Fruit fly (Drosophila melanogaster) whole organism, embryonic: Measurements from ENCODE around the gene mib1.
A peak's percentile ranks its signal among the peaks of the same experiment; 100 is the strongest.

Experiments
- ATbp ChIP-seq: fragments of 200-800 bp; sonication (Bioruptor generic); optimal IDR thresholded peaks from 2 replicates; lab custom pipeline; 2017; ENCODE audit warnings: missing biosample characterization, mild to moderate bottlenecking, missing genetic modification characterization, missing genetic modification reagents
- C15 ChIP-seq: fragments of 200-800 bp; sonication (Bioruptor generic); IDR thresholded peaks from 3 replicates; pipeline ENCODE4 v1.3.6; 2022; ENCODE audit warnings: missing biosample characterization, missing genetic modification characterization
- CG10267 ChIP-seq: fragments of 200-800 bp; sonication (Bioruptor generic); optimal IDR thresholded peaks from 2 replicates; lab custom pipeline; 2018; ENCODE audit warnings: missing biosample characterization, mild to moderate bottlenecking, missing genetic modification characterization, moderate library complexity
- CG10366 ChIP-seq: fragments of 200-800 bp; sonication (Bioruptor generic); IDR thresholded peaks from 2 replicates; pipeline ENCODE4 v1.3.6; 2022; ENCODE audit warnings: missing biosample characterization, missing genetic modification characterization
- CG10959 ChIP-seq: fragments of 200-800 bp; sonication (Bioruptor generic); IDR thresholded peaks from 2 replicates; pipeline ENCODE4 v1.3.6; 2022; ENCODE audit warnings: missing biosample characterization, missing genetic modification characterization
- CG12299 ChIP-seq: fragments of 200-800 bp; sonication (Bioruptor generic); optimal IDR thresholded peaks from 2 replicates; lab custom pipeline; 2018; ENCODE audit warnings: missing biosample characterization, mild to moderate bottlenecking, missing genetic modification characterization
- CG15601 ChIP-seq: fragments of 200-800 bp; sonication (Bioruptor generic); optimal IDR thresholded peaks from 3 replicates; lab custom pipeline; 2019; ENCODE audit warnings: missing biosample characterization, mild to moderate bottlenecking, missing genetic modification characterization, moderate library complexity
- CG15696 ChIP-seq: fragments of 200-800 bp; sonication (Bioruptor generic); optimal IDR thresholded peaks from 2 replicates; lab custom pipeline; 2019; ENCODE audit warnings: missing biosample characterization, mild to moderate bottlenecking, missing genetic modification characterization, moderate library complexity
- CG16779 ChIP-seq: fragments of 200-800 bp; sonication (Bioruptor generic); IDR thresholded peaks from 2 replicates; pipeline ENCODE4 v1.3.6; 2022; ENCODE audit warnings: missing biosample characterization, missing genetic modification characterization
- CG16863 ChIP-seq: fragments of 200-800 bp; sonication (Bioruptor generic); optimal IDR thresholded peaks from 3 replicates; lab custom pipeline; 2016; ENCODE audit warnings: missing biosample characterization, missing genetic modification characterization
- CG17328 ChIP-seq: fragments of 200-800 bp; sonication (Bioruptor generic); IDR thresholded peaks from 2 replicates; pipeline ENCODE4 v1.3.6; 2022; ENCODE audit warnings: missing biosample characterization, missing genetic modification characterization
- CG17612 ChIP-seq: fragments of 200-800 bp; sonication (Bioruptor generic); IDR thresholded peaks from 2 replicates; pipeline ENCODE4 v1.3.6; 2022; ENCODE audit warnings: missing biosample characterization, missing genetic modification characterization
- CG2202 ChIP-seq: fragments of 200-800 bp; sonication (Bioruptor generic); optimal IDR thresholded peaks from 2 replicates; lab custom pipeline; 2018; ENCODE audit warnings: missing biosample characterization, mild to moderate bottlenecking, missing genetic modification characterization
- CG31388 ChIP-seq: fragments of 200-800 bp; sonication (Bioruptor generic); optimal IDR thresholded peaks from 2 replicates; lab custom pipeline; 2016; ENCODE audit warnings: missing biosample characterization, missing genetic modification characterization
- CG31441 ChIP-seq: fragments of 200-800 bp; sonication (Bioruptor generic); IDR thresholded peaks from 2 replicates; pipeline ENCODE4 v1.3.6; 2022; ENCODE audit warnings: missing biosample characterization, missing genetic modification characterization
- CG33557 ChIP-seq: fragments of 200-800 bp; sonication (Bioruptor generic); optimal IDR thresholded peaks from 2 replicates; lab custom pipeline; 2019; ENCODE audit warnings: missing biosample characterization, mild to moderate bottlenecking, missing genetic modification characterization, moderate library complexity
- CG3407 ChIP-seq: fragments of 200-800 bp; sonication (Bioruptor generic); optimal IDR thresholded peaks from 2 replicates; lab custom pipeline; 2018; ENCODE audit warnings: missing biosample characterization, mild to moderate bottlenecking, missing genetic modification characterization
- CG4282 ChIP-seq: fragments of 200-800 bp; sonication (Bioruptor generic); optimal IDR thresholded peaks from 2 replicates; lab custom pipeline; 2016; ENCODE audit warnings: missing biosample characterization, missing genetic modification characterization
- CG6765 ChIP-seq: fragments of 200-800 bp; sonication (Bioruptor generic); optimal IDR thresholded peaks from 3 replicates; lab custom pipeline; 2017; ENCODE audit warnings: missing biosample characterization, mild to moderate bottlenecking, missing genetic modification characterization
- CG7357 ChIP-seq: fragments of 200-800 bp; sonication (Bioruptor generic); IDR thresholded peaks from 3 replicates; pipeline ENCODE4 v1.3.6; 2022; ENCODE audit warnings: missing biosample characterization, missing genetic modification characterization
- CG8290 ChIP-seq, 3 experiments: fragments of 200-800 bp; sonication (Bioruptor generic); optimal IDR thresholded peaks; 2 replicates each; lab custom pipeline; 2016 to 2019; ENCODE audit warnings: missing biosample characterization in 3 of 3, missing genetic modification characterization in 3 of 3, mild to moderate bottlenecking in 2 of 3, moderate library complexity in 1 of 3
- D ChIP-seq, 2 experiments: fragments of 200-800 bp in 1 of 2; fragments of >200 bp in 1 of 2; sonication (Bioruptor generic) in 1 of 2; optimal IDR thresholded peaks; 2 replicates in 1 of 2; 3 replicates in 1 of 2; lab custom pipeline; 2017; ENCODE audit warnings: mild to moderate bottlenecking in 1 of 2, missing biosample characterization in 1 of 2, missing genetic modification characterization in 1 of 2, missing genetic modification reagents in 1 of 2
- Dip3 ChIP-seq: fragments of 200-800 bp; sonication (Bioruptor generic); optimal IDR thresholded peaks from 3 replicates; lab custom pipeline; 2016; ENCODE audit warnings: missing biosample characterization, missing genetic modification characterization
- Dp ChIP-seq: fragments of 200-800 bp; sonication (Bioruptor generic); optimal IDR thresholded peaks from 2 replicates; lab custom pipeline; 2018; ENCODE audit warnings: missing biosample characterization, mild to moderate bottlenecking, missing genetic modification characterization, moderate library complexity
- Fer2 ChIP-seq: fragments of 200-800 bp; sonication (Bioruptor generic); optimal IDR thresholded peaks from 2 replicates; lab custom pipeline; 2018; ENCODE audit warnings: missing biosample characterization, mild to moderate bottlenecking, missing genetic modification characterization, moderate library complexity
- GATAe ChIP-seq: fragments of 200-800 bp; sonication (Bioruptor generic); conservative IDR thresholded peaks from 2 replicates; pipeline ENCODE4 v1.3.6; 2022; ENCODE audit warnings: missing biosample characterization, missing genetic modification characterization
- HLH3B ChIP-seq: fragments of 200-800 bp; sonication (Bioruptor generic); IDR thresholded peaks from 2 replicates; pipeline ENCODE4 v1.3.6; 2022; ENCODE audit warnings: missing biosample characterization, missing genetic modification characterization
- Hr51 ChIP-seq, 2 experiments: fragments of 200-800 bp; sonication (Bioruptor generic); optimal IDR thresholded peaks; 2 replicates in 1 of 2; 3 replicates in 1 of 2; lab custom pipeline; 2016 to 2018; ENCODE audit warnings: missing biosample characterization in 2 of 2, missing genetic modification characterization in 2 of 2, mild to moderate bottlenecking in 1 of 2, moderate library complexity in 1 of 2
- Lhr ChIP-seq: fragments of 200-800 bp; sonication (Bioruptor generic); optimal IDR thresholded peaks from 3 replicates; lab custom pipeline; 2017; ENCODE audit warnings: mild to moderate bottlenecking, missing biosample characterization, missing genetic modification reagents, missing genetic modification characterization
- Mrtf ChIP-seq: fragments of 200-800 bp; sonication (Bioruptor generic); IDR thresholded peaks from 3 replicates; pipeline ENCODE4 v1.3.6; 2022; ENCODE audit warnings: missing biosample characterization, missing genetic modification characterization
- Ptx1 ChIP-seq: fragments of 200-800 bp; sonication (Bioruptor generic); IDR thresholded peaks from 2 replicates; pipeline ENCODE4 v1.3.6; 2022; ENCODE audit warnings: missing biosample characterization, missing genetic modification characterization
- Ravus ChIP-seq: fragments of 200-800 bp; sonication (Bioruptor generic); IDR thresholded peaks from 2 replicates; pipeline ENCODE4 v1.3.6; 2022; ENCODE audit warnings: missing biosample characterization, missing genetic modification characterization
- YL-1 ChIP-seq: fragments of 200-800 bp; sonication (Bioruptor generic); optimal IDR thresholded peaks from 3 replicates; lab custom pipeline; 2017; ENCODE audit warnings: missing biosample characterization, mild to moderate bottlenecking, missing genetic modification characterization
- ap ChIP-seq: fragments of 200-800 bp; sonication (Bioruptor generic); IDR thresholded peaks from 2 replicates; pipeline ENCODE4 v1.3.6; 2022; ENCODE audit warnings: missing biosample characterization, missing genetic modification characterization
- ash1 ChIP-seq: fragments of 200-800 bp; sonication (Bioruptor generic); optimal IDR thresholded peaks from 2 replicates; lab custom pipeline; 2018; ENCODE audit warnings: missing biosample characterization, mild to moderate bottlenecking, missing genetic modification characterization
- cad ChIP-seq: fragments of >200 bp; optimal IDR thresholded peaks from 2 replicates; lab custom pipeline; 2017; ENCODE audit warnings: missing biosample characterization, missing genetic modification characterization
- cato ChIP-seq: fragments of 200-800 bp; sonication (Bioruptor generic); optimal IDR thresholded peaks from 2 replicates; lab custom pipeline; 2016; ENCODE audit warnings: missing biosample characterization, missing genetic modification characterization, borderline replicate concordance
- corto ChIP-seq: fragments of 200-800 bp; sonication (Bioruptor generic); optimal IDR thresholded peaks from 2 replicates; lab custom pipeline; 2016; ENCODE audit warnings: missing biosample characterization, mild to moderate bottlenecking, missing genetic modification characterization, moderate library complexity
- crol ChIP-seq: fragments of 200-800 bp; sonication (Bioruptor generic); IDR thresholded peaks from 2 replicates; pipeline ENCODE4 v1.3.6; 2022; ENCODE audit warnings: missing biosample characterization, missing genetic modification characterization
- crp ChIP-seq, 2 experiments: fragments of 200-800 bp; sonication (Bioruptor generic); optimal IDR thresholded peaks; 2 replicates in 1 of 2; 3 replicates in 1 of 2; lab custom pipeline; 2017; ENCODE audit warnings: missing biosample characterization in 2 of 2, missing genetic modification characterization in 2 of 2, mild to moderate bottlenecking in 1 of 2, moderate library complexity in 1 of 2
- en ChIP-seq: fragments of 200-800 bp; sonication (Bioruptor generic); optimal IDR thresholded peaks from 2 replicates; lab custom pipeline; 2016; ENCODE audit warnings: missing biosample characterization, missing genetic modification characterization
- ind ChIP-seq: fragments of 200-800 bp; sonication (Bioruptor generic); optimal IDR thresholded peaks from 3 replicates; lab custom pipeline; 2016; ENCODE audit warnings: missing biosample characterization, missing genetic modification characterization
- kni ChIP-seq: fragments of 200-800 bp; sonication (Bioruptor generic); optimal IDR thresholded peaks from 3 replicates; lab custom pipeline; 2017; ENCODE audit warnings: mild to moderate bottlenecking, missing biosample characterization, missing genetic modification reagents, missing genetic modification characterization
- lmd ChIP-seq: fragments of 200-800 bp; sonication (Bioruptor generic); IDR thresholded peaks from 2 replicates; pipeline ENCODE4 v1.3.6; 2022; ENCODE audit warnings: missing biosample characterization, missing genetic modification characterization
- onecut ChIP-seq: fragments of 200-800 bp; sonication (Bioruptor generic); IDR thresholded peaks from 2 replicates; pipeline ENCODE4 v1.3.6; 2022; ENCODE audit warnings: missing biosample characterization, missing genetic modification characterization
- rib ChIP-seq: fragments of 200-800 bp; sonication (Bioruptor generic); IDR thresholded peaks from 2 replicates; pipeline ENCODE4 v1.3.6; 2022; ENCODE audit warnings: missing biosample characterization, missing genetic modification characterization
- ssp ChIP-seq: fragments of 200-800 bp; sonication (Bioruptor generic); IDR thresholded peaks from 2 replicates; pipeline ENCODE4 v1.3.6; 2022; ENCODE audit warnings: missing biosample characterization, missing genetic modification characterization
- tgo ChIP-seq: fragments of 200-800 bp; sonication (Bioruptor generic); IDR thresholded peaks from 3 replicates; pipeline ENCODE4 v1.3.6; 2022; ENCODE audit warnings: missing biosample characterization, missing genetic modification characterization
- usp ChIP-seq: fragments of >200 bp; optimal IDR thresholded peaks from 2 replicates; lab custom pipeline; 2017; ENCODE audit warnings: missing biosample characterization, missing genetic modification characterization
- vnd ChIP-seq: fragments of 200-800 bp; sonication (Bioruptor generic); IDR thresholded peaks from 3 replicates; pipeline ENCODE4 v1.3.6; 2022; ENCODE audit warnings: missing biosample characterization, missing genetic modification characterization; ENCODE audit not compliant: partially characterized antibody
- yki ChIP-seq: fragments of >200 bp; optimal IDR thresholded peaks from 3 replicates; lab custom pipeline; 2018

mib1 gene

DNA sequence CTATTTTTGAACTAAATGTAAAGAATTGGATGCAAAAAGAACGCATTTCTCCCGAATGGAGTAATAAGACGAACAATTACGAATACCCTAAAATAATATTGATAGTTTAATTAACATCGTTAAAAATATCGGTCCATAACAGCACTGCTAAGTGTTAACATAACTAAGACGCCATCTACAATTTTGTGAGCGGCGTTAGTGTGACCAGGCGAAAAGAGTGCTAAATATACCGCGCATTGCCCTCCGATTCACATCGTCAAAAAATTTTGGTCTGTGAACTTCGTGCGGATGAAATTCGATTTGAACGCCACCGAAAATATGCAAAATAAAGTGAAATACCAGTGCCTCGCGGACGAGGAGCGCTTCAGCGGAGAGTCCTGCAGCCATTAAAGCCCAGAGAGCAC is 40.1 kb upstream of the mib1 start, which contains the start of gene Mbs (continued):
- peak; percentile 20 for TF ChIP-seq CG8290 (GFP tag; optimal IDR thresholded peaks at IDR 0.05; lab: Kevin White, UChicago)
- peak; percentile 23 to 69 for TF ChIP-seq CG8290 (tag; optimal IDR thresholded peaks at IDR 0.05; lab: Kevin White, UChicago)
- TF ChIP-seq D (optimal IDR thresholded peaks at IDR 0.05; lab: Kevin White, UChicago) = no peak
- TF ChIP-seq D (GFP tag; optimal IDR thresholded peaks at IDR 0.05; lab: Kevin White, UChicago) = no peak
- TF ChIP-seq ap (GFP tag; lab: Robert Waterston, UW) = no peak
- no peak for TF ChIP-seq Dip3 (GFP tag; lab: Kevin White, UChicago)
- no peak for TF ChIP-seq crol (GFP tag; lab: Robert Waterston, UW)
- TF ChIP-seq Fer2 (tag; lab: Kevin White, UChicago) = no peak
- TF ChIP-seq C15 (GFP tag; lab: Robert Waterston, UW) = no peak
- TF ChIP-seq vnd (GFP tag; lab: Robert Waterston, UW) = no peak; the same call in 2 of the 3 replicates
- no peak for TF ChIP-seq cad
- TF ChIP-seq CG15696 (tag; lab: Kevin White, UChicago) = no peak
- TF ChIP-seq onecut (GFP tag; lab: Robert Waterston, UW) = peak; percentile 17; the same call in 1 of the 2 replicates
- no peak for TF ChIP-seq Mrtf (GFP tag; lab: Robert Waterston, UW)
- no peak for TF ChIP-seq CG7357
- no peak for TF ChIP-seq CG17612
- no peak for TF ChIP-seq GATAe
- no peak for TF ChIP-seq CG3407 (GFP tag; lab: Kevin White, UChicago)
- no peak for TF ChIP-seq CG17328
- no peak for TF ChIP-seq crp (GFP tag; optimal IDR thresholded peaks at IDR 0.05; lab: Kevin White, UChicago)
- no peak for TF ChIP-seq cato (GFP tag; lab: Kevin White, UChicago)
- TF ChIP-seq usp (GFP tag; lab: Kevin White, UChicago) = no peak
- TF ChIP-seq yki (lab: Kevin White, UChicago) = no peak
- no peak for TF ChIP-seq ind (GFP tag; lab: Kevin White, UChicago)
- TF ChIP-seq corto (GFP tag; lab: Kevin White, UChicago) = no peak
- no peak for TF ChIP-seq ash1 (GFP tag; lab: Kevin White, UChicago)
- no peak for TF ChIP-seq lmd (GFP tag; lab: Robert Waterston, UW)
- no peak for TF ChIP-seq CG4282 (GFP tag; lab: Kevin White, UChicago)
- TF ChIP-seq Hr51 (GFP tag; optimal IDR thresholded peaks at IDR 0.05; lab: Kevin White, UChicago) = no peak
- TF ChIP-seq en (GFP tag; lab: Kevin White, UChicago) = no peak
- TF ChIP-seq CG33557 (GFP tag; lab: Kevin White, UChicago) = no peak
- no peak; the same call in 1 of the 2 replicates for TF ChIP-seq CG31441 (GFP tag; lab: Robert Waterston, UW)
- TF ChIP-seq CG2202 (tag; lab: Kevin White, UChicago) = no peak
- no peak for TF ChIP-seq tgo (GFP tag; lab: Robert Waterston, UW)
- TF ChIP-seq CG10366 (GFP tag; lab: Robert Waterston, UW) = no peak; the same call in 1 of the 2 replicates
- TF ChIP-seq CG10959 (GFP tag; lab: Robert Waterston, UW) = no peak
- TF ChIP-seq Lhr (GFP tag; lab: Kevin White, UChicago) = peak; percentile 55
- TF ChIP-seq Ravus (GFP tag; lab: Robert Waterston, UW) = no peak
- no peak for TF ChIP-seq HLH3B
- TF ChIP-seq CG6765 (GFP tag; lab: Kevin White, UChicago) = peak; percentile 55
- TF ChIP-seq CG15601 = no peak
- no peak for TF ChIP-seq Dp (GFP tag; lab: Kevin White, UChicago)
- peak; percentile 20; the same call in 1 of the 2 replicates for TF ChIP-seq Ptx1 (GFP tag; lab: Robert Waterston, UW)
- TF ChIP-seq CG12299 (tag; lab: Kevin White, UChicago) = no peak
- no peak for TF ChIP-seq kni (GFP tag; lab: Kevin White, UChicago)
- TF ChIP-seq CG16863 (GFP tag; lab: Kevin White, UChicago) = no peak
- TF ChIP-seq CG16779 (GFP tag; lab: Robert Waterston, UW) = no peak
- no peak for TF ChIP-seq CG31388 (GFP tag; lab: Kevin White, UChicago)
- TF ChIP-seq YL-1 (GFP tag; lab: Kevin White, UChicago) = peak; percentile 73
- no peak for TF ChIP-seq ssp
- no peak for TF ChIP-seq rib
- TF ChIP-seq CG10267 (tag; lab: Kevin White, UChicago) = peak; percentile 9
- no peak for TF ChIP-seq ATbp (GFP tag; lab: Kevin White, UChicago)
